Worm (Caenorhabditis elegans) whole organism, L4/young adult: ENCODE results near the gene nsun-1.

Experiments used
- W03F9.2 ChIP-seq: fragments of 150-350 bp; optimal IDR thresholded peaks from 2 replicates; lab custom pipeline; 2014; ENCODE audit warnings: missing biosample characterization, missing genetic modification characterization
- dao-5 ChIP-seq: sonication (generic microtip); optimal IDR thresholded peaks from 2 replicates; lab custom pipeline; 2016; ENCODE audit warnings: missing genotype, missing genetic modification characterization, moderate library complexity, missing compliant biosample characterization
- him-1 ChIP-seq: sonication (generic microtip); optimal IDR thresholded peaks from 2 replicates; lab custom pipeline; 2016; ENCODE audit warnings: missing genotype, missing genetic modification reagents, missing genetic modification characterization, missing compliant biosample characterization

DNA sequence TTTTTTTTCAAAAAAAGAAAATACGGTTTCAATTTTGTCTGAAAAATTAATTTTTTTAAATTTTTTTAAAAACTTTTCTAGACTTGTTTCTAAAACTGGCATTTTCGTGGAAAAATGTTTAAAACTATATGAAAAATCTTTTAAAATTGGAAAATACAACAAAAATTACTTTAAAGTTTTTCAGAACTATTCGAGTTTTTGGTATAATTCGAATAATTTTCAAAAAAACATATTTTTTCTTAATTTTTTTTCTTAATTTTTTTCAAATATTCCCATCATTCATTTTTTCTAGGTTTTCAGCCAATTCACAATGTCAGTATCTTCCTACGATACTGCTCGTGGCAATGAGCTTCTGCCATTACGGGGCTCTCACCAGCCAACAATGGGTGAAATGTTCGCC is 46.6 kb upstream of the nsun-1 start, which contains the start of gene slc-36.2:
- TF ChIP-seq dao-5 (tag; lab: Kevin White, UChicago): no peak
- no peak for TF ChIP-seq W03F9.2 (tag; lab: Kevin White, UChicago)
- TF ChIP-seq him-1: no peak
